Worm (Caenorhabditis elegans): ENCODE measurements around the gene C13A2.12.

Gene C13A2.12

ce11 chrV:7220973-7221519 is 38.0 kb upstream of the C13A2.12 start, which contains the start of the genes C13F10.8, C13F10.6 and kxd-1 (continued):
- TF ChIP-seq C34B4.2 (tag; optimal IDR thresholded peaks at IDR 0.05) (no peak), hpl-2 (GFP tag; optimal IDR thresholded peaks at IDR 0.05) (no peak), ceh-88 (GFP tag; IDR thresholded peaks at IDR 0.05) (no peak), ceh-63 (GFP tag; optimal IDR thresholded peaks at IDR 0.05) (no peak), dpl-1 (GFP tag; optimal IDR thresholded peaks at IDR 0.05) (peak in 1 of 3 experiments; percentile 40), unc-62 (GFP tag; optimal IDR thresholded peaks at IDR 0.05) (no peak), nhr-76 (tag; optimal IDR thresholded peaks at IDR 0.05) (no peak), tlp-1 (tag; optimal IDR thresholded peaks at IDR 0.05) (no peak), swsn-7 (tag; optimal IDR thresholded peaks at IDR 0.05) (no peak), mef-2 (tag; optimal IDR thresholded peaks at IDR 0.05) (no peak), nhr-237 (tag; optimal IDR thresholded peaks at IDR 0.05) (no peak), lin-35 (GFP tag; optimal IDR thresholded peaks at IDR 0.05) (peak in 1 of 2 experiments; percentile 42), snu-23 (GFP tag; optimal IDR thresholded peaks at IDR 0.05) (no peak), ces-1 (GFP tag; optimal IDR thresholded peaks at IDR 0.05) (no peak)

ce11 chrV:7223152-7223551 is 35.9 kb upstream of the C13A2.12 start, which contains the start of gene C13F10.7:
C13F10.7 (minus strand) TSS chrV:7223252.
- TF ChIP-seq zag-1 (tag; optimal IDR thresholded peaks at IDR 0.05): no peak
- no peak for TF ChIP-seq ceh-8 (GFP tag; optimal IDR thresholded peaks at IDR 0.05)
- TF ChIP-seq unc-130 (tag; optimal IDR thresholded peaks at IDR 0.05): no peak

- TF ChIP-seq dsc-1 (tag; optimal IDR thresholded peaks at IDR 0.05): peak; percentile 23
- TF ChIP-seq mdl-1 (tag; optimal IDR thresholded peaks at IDR 0.05): no peak
- TF ChIP-seq ceh-90 (tag; optimal IDR thresholded peaks at IDR 0.05): no peak
- peak in 1 of 3 experiments; percentile 2 for TF ChIP-seq ceh-82 (tag; optimal IDR thresholded peaks at IDR 0.05)
- TF ChIP-seq lin-14 (GFP tag; optimal IDR thresholded peaks at IDR 0.05): peak; percentile 40
- TF ChIP-seq elt-2 (tag; optimal IDR thresholded peaks at IDR 0.05): no peak
- peak; percentile 53 for TF ChIP-seq rnt-1 (tag; optimal IDR thresholded peaks at IDR 0.05)
- no peak for TF ChIP-seq ceh-88 (GFP tag; IDR thresholded peaks at IDR 0.05)
These were observed 35.1 kb upstream of the C13A2.12 start, which contains the start of gene C13F10.1 for ce11 chrV:7223941-7224340. C13F10.1 (plus strand) TSS chrV:7224078.

ce11 chrV:7224353-7224752 is 34.7 kb upstream of the C13A2.12 start:
- TF ChIP-seq aha-1 (tag; optimal IDR thresholded peaks at IDR 0.05): no peak
- no peak for TF ChIP-seq pax-3 (tag; optimal IDR thresholded peaks at IDR 0.05)
- no peak for TF ChIP-seq pag-3 (tag; optimal IDR thresholded peaks at IDR 0.05; ENCODE audit: borderline replicate concordance, insufficient read depth)
- no peak for TF ChIP-seq tbx-2 (tag; optimal IDR thresholded peaks at IDR 0.05)
- TF ChIP-seq elt-2 (tag; optimal IDR thresholded peaks at IDR 0.05): no peak
- no peak for TF ChIP-seq hlh-4 (tag; optimal IDR thresholded peaks at IDR 0.05)
- TF ChIP-seq elt-3 (tag; optimal IDR thresholded peaks at IDR 0.05): no peak
- no peak for TF ChIP-seq zip-4 (GFP tag; optimal IDR thresholded peaks at IDR 0.05)

ce11 chrV:7224947-7225346 is 34.1 kb upstream of the C13A2.12 start, which contains the start of gene fkb-3:
fkb-3 (plus strand) TSS chrV:7225223.
- TF ChIP-seq blmp-1 (tag; optimal IDR thresholded peaks at IDR 0.05): peak; percentile 68
- TF ChIP-seq mab-9 (GFP tag; IDR thresholded peaks at IDR 0.05): no peak
- no peak for TF ChIP-seq pax-3 (tag; optimal IDR thresholded peaks at IDR 0.05)
- TF ChIP-seq lin-14 (GFP tag; optimal IDR thresholded peaks at IDR 0.05): peak; percentile 46
- TF ChIP-seq elt-3 (tag; optimal IDR thresholded peaks at IDR 0.05): peak in 1 of 6 experiments; percentile 38
- no peak for TF ChIP-seq elt-2 (tag; optimal IDR thresholded peaks at IDR 0.05)
- TF ChIP-seq ceh-90 (tag; optimal IDR thresholded peaks at IDR 0.05): no peak
- TF ChIP-seq mep-1 (tag; optimal IDR thresholded peaks at IDR 0.05): peak; percentile 20
- no peak for TF ChIP-seq mdl-1 (tag; optimal IDR thresholded peaks at IDR 0.05)
- TF ChIP-seq lin-39 (tag; optimal IDR thresholded peaks at IDR 0.05): no peak
- no peak for TF ChIP-seq ceh-8 (GFP tag; optimal IDR thresholded peaks at IDR 0.05)
- TF ChIP-seq lin-35 (GFP tag; optimal IDR thresholded peaks at IDR 0.05): no peak
- TF ChIP-seq egl-27 (tag; optimal IDR thresholded peaks at IDR 0.05): no peak
- TF ChIP-seq vab-15 (tag; optimal IDR thresholded peaks at IDR 0.05): no peak
- TF ChIP-seq nhr-90 (tag; optimal IDR thresholded peaks at IDR 0.05; ENCODE audit: poor library complexity): no peak
- no peak for TF ChIP-seq sox-4 (tag; optimal IDR thresholded peaks at IDR 0.05)
- no peak for TF ChIP-seq ztf-11 (tag; optimal IDR thresholded peaks at IDR 0.05)
- TF ChIP-seq rnt-1 (tag; optimal IDR thresholded peaks at IDR 0.05): peak; percentile 3

Measured in whole organism, L1 larva.